Fruit fly (Drosophila melanogaster): ENCODE results near the gene CG17776.

The CG17776 gene

DNA sequence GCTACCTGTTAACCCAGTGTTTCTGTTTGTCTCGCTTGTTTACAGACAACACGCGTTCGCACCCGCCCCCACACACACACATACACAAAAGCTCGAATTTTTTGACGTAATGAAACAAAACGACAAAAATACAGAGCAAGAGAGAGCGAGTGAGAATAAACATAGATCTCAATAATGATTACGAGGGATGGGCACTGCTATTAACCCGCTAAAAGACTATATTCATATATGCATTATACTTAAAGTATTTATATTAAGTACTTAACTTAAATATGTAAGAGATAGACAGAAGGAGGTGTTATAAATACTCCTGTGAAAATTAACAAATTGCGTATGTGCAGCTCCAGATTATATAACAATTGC lies 42.7 kb upstream of the CG17776 start:
- TF ChIP-seq ovo (GFP tag; optimal IDR thresholded peaks at IDR 0.05) (no peak), CG7045 (GFP tag; optimal IDR thresholded peaks at IDR 0.05) (peak; percentile 15), CG12768 (GFP tag; optimal IDR thresholded peaks at IDR 0.05) (peak; percentile 35), CG1620 (GFP tag; optimal IDR thresholded peaks at IDR 0.05) (peak; percentile 63), Mnt (GFP tag; optimal IDR thresholded peaks at IDR 0.05) (peak; percentile 90), CG14711 (tag; optimal IDR thresholded peaks at IDR 0.05) (peak; percentile 62), Crg-1 (GFP tag; optimal IDR thresholded peaks at IDR 0.05) (peak; percentile 49), CG11617 (GFP tag; optimal IDR thresholded peaks at IDR 0.05) (peak; percentile 63), pad (GFP tag; optimal IDR thresholded peaks at IDR 0.05) (no peak), Clk (GFP tag; optimal IDR thresholded peaks at IDR 0.05) (no peak), cic (GFP tag; optimal IDR thresholded peaks at IDR 0.05) (peak; percentile 25), cnc (optimal IDR thresholded peaks at IDR 0.05) (no peak), CG7101 (tag; optimal IDR thresholded peaks at IDR 0.05) (peak; percentile 80), CG33017 (tag; optimal IDR thresholded peaks at IDR 0.05) (peak; percentile 31), toe (GFP tag; optimal IDR thresholded peaks at IDR 0.05) (peak; percentile 10), CG5204 (GFP tag; optimal IDR thresholded peaks at IDR 0.05) (peak; percentile 11), bab1 (GFP tag; optimal IDR thresholded peaks at IDR 0.05) (no peak), Hr96 (GFP tag; optimal IDR thresholded peaks at IDR 0.05) (peak; percentile 14), kay (GFP tag; ENCODE audit: borderline replicate concordance) (peak; percentile 41), tj (GFP tag; optimal IDR thresholded peaks at IDR 0.05) (peak; percentile 22)

DNA sequence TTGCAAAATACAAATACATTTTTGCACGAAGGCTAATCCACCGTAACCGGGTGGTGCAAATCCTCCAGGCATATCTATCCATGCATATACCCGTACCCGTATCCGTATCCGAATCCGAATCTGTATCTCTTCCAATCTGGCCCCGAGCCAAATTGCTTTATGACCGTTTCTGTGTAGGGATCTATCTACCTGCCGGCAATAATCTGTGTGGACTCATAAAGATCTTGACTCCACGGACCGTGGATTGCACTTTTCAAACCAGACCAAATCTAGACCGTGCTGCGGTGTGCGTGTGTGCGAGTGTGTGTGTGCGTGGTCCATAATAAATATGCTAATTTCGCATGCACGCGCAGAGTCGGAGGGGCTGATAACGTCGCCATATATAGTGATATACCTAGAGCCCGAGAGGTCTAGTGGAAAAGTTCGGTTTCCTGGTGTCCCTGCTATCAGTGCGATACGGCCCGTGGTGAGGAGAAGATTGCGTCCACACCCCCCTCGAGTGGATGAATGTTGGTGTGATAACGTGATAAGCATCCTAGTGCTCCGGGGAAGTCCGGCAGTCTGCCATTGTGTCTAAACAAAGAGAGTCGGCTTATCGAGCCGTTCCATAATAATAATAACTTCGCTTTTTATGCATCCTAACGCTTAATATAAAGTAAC lies 42.1 kb upstream of the CG17776 start:
- TF ChIP-seq Mnt (GFP tag; optimal IDR thresholded peaks at IDR 0.05) (peak; percentile 73), tj (GFP tag; optimal IDR thresholded peaks at IDR 0.05) (no peak), Hr96 (GFP tag; optimal IDR thresholded peaks at IDR 0.05) (no peak), CG33017 (tag; optimal IDR thresholded peaks at IDR 0.05) (no peak)

DNA sequence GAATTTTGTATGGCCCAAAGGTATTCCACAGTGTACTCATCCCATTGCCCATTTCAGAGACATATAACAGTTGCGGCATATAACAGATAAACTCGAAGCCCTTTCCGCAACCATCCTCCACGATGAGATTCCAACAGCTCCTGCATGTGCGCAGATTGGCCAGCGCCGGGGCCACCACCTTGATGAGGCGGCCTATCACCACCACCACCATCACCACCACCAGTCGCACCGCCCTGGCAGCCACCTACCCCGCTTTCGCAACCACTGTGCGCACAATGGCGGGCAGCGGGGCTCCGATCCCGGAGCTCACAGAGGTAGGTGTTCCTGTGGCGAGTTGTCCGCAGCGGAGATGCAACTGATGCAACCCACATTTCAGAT lies 41.6 kb upstream of the CG17776 start:
- TF ChIP-seq CG12768 (GFP tag; optimal IDR thresholded peaks at IDR 0.05), result no peak
- TF ChIP-seq CG7101 (tag; optimal IDR thresholded peaks at IDR 0.05), result no peak
- TF ChIP-seq Hr96 (GFP tag; optimal IDR thresholded peaks at IDR 0.05), result no peak

DNA sequence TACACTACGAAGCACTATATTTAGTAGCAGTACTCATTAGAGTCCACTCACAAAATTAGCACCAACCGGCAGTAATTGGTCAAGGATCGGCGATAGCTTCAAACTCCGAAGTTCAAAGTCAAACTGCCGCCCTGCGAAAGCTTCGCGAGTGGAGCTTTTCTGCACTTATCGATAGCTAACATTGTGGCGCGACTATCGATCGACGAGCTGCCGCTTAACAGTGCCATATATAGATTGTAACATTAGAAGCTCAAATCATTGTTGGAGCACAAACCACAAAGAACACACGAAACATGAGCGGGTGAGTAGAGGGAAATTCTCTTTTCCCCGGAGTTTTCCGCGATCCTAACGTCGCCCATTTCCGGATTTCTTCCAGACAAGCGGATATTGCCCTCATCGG lies 39.4 kb upstream of the CG17776 start, which contains the start of gene Pgd:
Gene Pgd (plus strand): TSS at position 23 of the 400 bp plus-strand sequence.
- no peak for TF ChIP-seq CG7045 (GFP tag; optimal IDR thresholded peaks at IDR 0.05)
- TF ChIP-seq kay (GFP tag; ENCODE audit: borderline replicate concordance), result peak; percentile 21
- peak; percentile 49 for TF ChIP-seq CG14711 (tag; optimal IDR thresholded peaks at IDR 0.05)
- no peak for TF ChIP-seq tj (GFP tag; optimal IDR thresholded peaks at IDR 0.05)
- TF ChIP-seq Hr96 (GFP tag; optimal IDR thresholded peaks at IDR 0.05), result peak; percentile 19
- peak; percentile 4 for TF ChIP-seq Crg-1 (GFP tag; optimal IDR thresholded peaks at IDR 0.05)
- peak; percentile 75 for TF ChIP-seq CG12768 (GFP tag; optimal IDR thresholded peaks at IDR 0.05)
- peak; percentile 79 for TF ChIP-seq bab1 (GFP tag; optimal IDR thresholded peaks at IDR 0.05)
- TF ChIP-seq cic (GFP tag; optimal IDR thresholded peaks at IDR 0.05), result peak; percentile 16
- TF ChIP-seq ovo (GFP tag; optimal IDR thresholded peaks at IDR 0.05), result peak; percentile 24

DNA sequence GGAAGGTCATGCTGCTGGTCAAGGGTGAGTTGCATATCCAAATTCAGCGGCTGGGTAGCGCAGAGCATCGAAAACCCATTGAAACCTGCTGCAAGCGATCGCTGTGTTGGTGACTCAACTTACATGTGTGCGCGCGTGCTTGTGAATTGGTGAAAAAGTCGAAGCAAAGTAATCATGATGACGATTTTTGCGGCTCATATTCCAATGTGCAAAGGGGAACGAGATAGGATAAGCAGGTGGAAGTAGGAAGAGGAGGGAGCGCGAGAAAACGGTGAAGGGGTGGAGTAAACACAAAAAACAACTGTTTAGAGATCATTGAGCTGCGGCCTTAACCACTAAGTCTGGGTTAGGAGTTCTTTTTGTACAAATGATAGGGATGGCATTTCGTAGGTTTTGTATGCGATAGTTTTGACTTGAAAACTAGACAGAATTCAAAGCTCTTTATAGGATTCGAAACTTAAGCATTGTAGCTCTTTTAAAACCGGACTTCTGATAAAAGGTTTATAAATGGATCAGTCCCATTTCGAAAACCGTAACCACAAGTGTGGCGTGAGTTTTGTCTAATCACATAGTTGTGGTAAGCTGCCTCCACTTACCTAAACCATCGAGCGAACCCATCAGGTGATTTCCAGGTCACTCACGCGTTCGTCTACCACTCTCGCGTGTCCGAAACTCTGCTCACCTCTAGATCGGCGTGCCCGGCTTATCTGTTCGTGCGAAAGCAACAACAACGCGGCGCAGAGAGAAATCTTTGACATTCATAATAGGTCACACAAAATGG lies 38.6 kb upstream of the CG17776 start:
- TF ChIP-seq cnc (optimal IDR thresholded peaks at IDR 0.05) (no peak), CG14711 (tag; optimal IDR thresholded peaks at IDR 0.05) (no peak), tj (GFP tag; optimal IDR thresholded peaks at IDR 0.05) (peak; percentile 38), CG7101 (tag; optimal IDR thresholded peaks at IDR 0.05) (peak; percentile 69), Mnt (GFP tag; optimal IDR thresholded peaks at IDR 0.05) (peak; percentile 59), bab1 (GFP tag; optimal IDR thresholded peaks at IDR 0.05) (peak; percentile 79), CG11617 (GFP tag; optimal IDR thresholded peaks at IDR 0.05) (peak; percentile 78), CG33017 (tag; optimal IDR thresholded peaks at IDR 0.05) (no peak), kay (GFP tag; ENCODE audit: borderline replicate concordance) (peak; percentile 80), CG12768 (GFP tag; optimal IDR thresholded peaks at IDR 0.05) (peak; percentile 5), Hr96 (GFP tag; optimal IDR thresholded peaks at IDR 0.05) (no peak), pad (GFP tag; optimal IDR thresholded peaks at IDR 0.05) (peak; percentile 94), Clk (GFP tag; optimal IDR thresholded peaks at IDR 0.05) (no peak), CG1620 (GFP tag; optimal IDR thresholded peaks at IDR 0.05) (peak; percentile 77), Crg-1 (GFP tag; optimal IDR thresholded peaks at IDR 0.05) (peak; percentile 68), CG7045 (GFP tag; optimal IDR thresholded peaks at IDR 0.05) (peak; percentile 1), ovo (GFP tag; optimal IDR thresholded peaks at IDR 0.05) (peak; percentile 32), toe (GFP tag; optimal IDR thresholded peaks at IDR 0.05) (peak; percentile 39), CG5204 (GFP tag; optimal IDR thresholded peaks at IDR 0.05) (peak; percentile 61), cic (GFP tag; optimal IDR thresholded peaks at IDR 0.05) (no peak)

DNA sequence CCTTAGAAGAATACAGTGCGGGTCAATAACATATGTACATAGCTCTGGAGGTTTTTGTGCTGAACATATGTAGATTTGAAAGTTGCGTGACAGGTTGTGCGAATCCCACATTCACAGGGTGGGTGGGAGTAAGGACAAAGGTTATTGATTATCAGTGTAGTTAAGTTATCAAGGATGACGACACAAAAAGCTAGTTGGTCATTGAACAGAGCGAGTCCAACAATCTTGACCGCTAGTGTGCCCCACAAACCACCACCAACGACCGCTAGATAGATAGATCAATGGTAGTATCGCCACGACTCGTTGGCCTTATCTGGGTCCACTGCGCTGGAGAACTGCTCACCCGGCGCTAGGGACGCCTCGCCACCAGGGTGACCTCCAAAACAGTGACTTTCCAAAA lies 38.0 kb upstream of the CG17776 start:
- TF ChIP-seq cnc (optimal IDR thresholded peaks at IDR 0.05), result no peak
- peak; percentile 45 for TF ChIP-seq cic (GFP tag; optimal IDR thresholded peaks at IDR 0.05)
